Fruit fly (Drosophila melanogaster): ENCODE results near the gene CG43707.
A peak's percentile ranks its signal among the peaks of the same experiment; 100 is the strongest.

Gene CG43707

dm6 chr2L:3784268-3784997 lies 27.4 kb downstream of the CG43707 start, which contains the start of gene CG31960:
CG31960 (plus strand) TSS chr2L:3784947.
- no peak for TF ChIP-seq CG32264 (GFP tag; optimal IDR thresholded peaks at IDR 0.05)
- no peak for TF ChIP-seq tai (GFP tag; optimal IDR thresholded peaks at IDR 0.05)
- TF ChIP-seq Sp1 (GFP tag; optimal IDR thresholded peaks at IDR 0.05): no peak
- no peak for TF ChIP-seq CrebA (GFP tag; optimal IDR thresholded peaks at IDR 0.05; ENCODE audit: borderline replicate concordance)
- TF ChIP-seq Hr78 (GFP tag; optimal IDR thresholded peaks at IDR 0.05): no peak
- no peak for TF ChIP-seq woc (GFP tag; optimal IDR thresholded peaks at IDR 0.05)
- no peak for TF ChIP-seq N (GFP tag; optimal IDR thresholded peaks at IDR 0.05)
- TF ChIP-seq Abd-B (GFP tag; optimal IDR thresholded peaks at IDR 0.05): no peak
- TF ChIP-seq fru (GFP tag; optimal IDR thresholded peaks at IDR 0.05): no peak
- TF ChIP-seq lola (GFP tag; optimal IDR thresholded peaks at IDR 0.05): no peak
- no peak for TF ChIP-seq Myc (optimal IDR thresholded peaks at IDR 0.05)
- TF ChIP-seq dl (GFP tag; optimal IDR thresholded peaks at IDR 0.05; ENCODE audit: insufficient read depth in 1 of 2, partially characterized antibody in 2 of 2): no peak
- TF ChIP-seq Jra (GFP tag; optimal IDR thresholded peaks at IDR 0.05): no peak
- TF ChIP-seq OdsH (GFP tag; optimal IDR thresholded peaks at IDR 0.05): no peak
- TF ChIP-seq h (GFP tag; optimal IDR thresholded peaks at IDR 0.05): no peak
- no peak for TF ChIP-seq Dif (GFP tag; optimal IDR thresholded peaks at IDR 0.05; ENCODE audit: partially characterized antibody)
- no peak for TF ChIP-seq ey (GFP tag; optimal IDR thresholded peaks at IDR 0.05)
- TF ChIP-seq brk (GFP tag; optimal IDR thresholded peaks at IDR 0.05): no peak
- no peak for TF ChIP-seq psq (GFP tag; optimal IDR thresholded peaks at IDR 0.05)

- TF ChIP-seq Myc (optimal IDR thresholded peaks at IDR 0.05) (peak; percentile 48), OdsH (GFP tag; optimal IDR thresholded peaks at IDR 0.05) (no peak)
These were observed 28.3 kb downstream of the CG43707 start for dm6 chr2L:3785402-3785801.

- TF ChIP-seq Rel (GFP tag; optimal IDR thresholded peaks at IDR 0.05) (no peak), Rel (tag; optimal IDR thresholded peaks at IDR 0.05) (peak; percentile 3), Dfd (GFP tag; optimal IDR thresholded peaks at IDR 0.05) (no peak), fru (GFP tag; optimal IDR thresholded peaks at IDR 0.05) (peak; percentile 14), foxo (GFP tag; optimal IDR thresholded peaks at IDR 0.05) (peak in 1 of 2 experiments; percentile 77), pan (optimal IDR thresholded peaks at IDR 0.05) (no peak), sv (GFP tag; optimal IDR thresholded peaks at IDR 0.05) (peak; percentile 8), h (GFP tag; optimal IDR thresholded peaks at IDR 0.05) (peak; percentile 71), Sp1 (GFP tag; optimal IDR thresholded peaks at IDR 0.05) (peak; percentile 21), dsf (GFP tag; optimal IDR thresholded peaks at IDR 0.05; ENCODE audit: borderline replicate concordance) (peak; percentile 40), psq (GFP tag; optimal IDR thresholded peaks at IDR 0.05) (peak; percentile 67), Vsx2 (GFP tag; optimal IDR thresholded peaks at IDR 0.05; ENCODE audit: partially characterized antibody) (no peak), jim (GFP tag; optimal IDR thresholded peaks at IDR 0.05) (peak; percentile 15), brk (GFP tag; optimal IDR thresholded peaks at IDR 0.05) (peak; percentile 11), OdsH (GFP tag; optimal IDR thresholded peaks at IDR 0.05) (peak; percentile 83), Myc (optimal IDR thresholded peaks at IDR 0.05) (peak; percentile 95), GATAd (GFP tag; optimal IDR thresholded peaks at IDR 0.05) (peak; percentile 60), dmrt93B (GFP tag; optimal IDR thresholded peaks at IDR 0.05) (peak; percentile 43), br (GFP tag; optimal IDR thresholded peaks at IDR 0.05) (peak; percentile 86), ey (GFP tag; optimal IDR thresholded peaks at IDR 0.05) (peak; percentile 70), Mio (GFP tag; optimal IDR thresholded peaks at IDR 0.05) (no peak), tai (GFP tag; optimal IDR thresholded peaks at IDR 0.05) (peak; percentile 91), lola (GFP tag; optimal IDR thresholded peaks at IDR 0.05) (no peak), rgr (GFP tag; optimal IDR thresholded peaks at IDR 0.05) (peak; percentile 76), Jra (GFP tag; optimal IDR thresholded peaks at IDR 0.05) (peak; percentile 51), HLH106 (tag; optimal IDR thresholded peaks at IDR 0.05) (peak; percentile 63), Hnf4 (GFP tag; optimal IDR thresholded peaks at IDR 0.05) (peak; percentile 80), N (GFP tag; optimal IDR thresholded peaks at IDR 0.05) (no peak), Hr83 (GFP tag; optimal IDR thresholded peaks at IDR 0.05; ENCODE audit: poor library complexity, severe bottlenecking) (peak; percentile 60), woc (GFP tag; optimal IDR thresholded peaks at IDR 0.05) (no peak)
These were observed 29.2 kb downstream of the CG43707 start for dm6 chr2L:3786246-3786645.
